Worm (Caenorhabditis elegans): ENCODE results near the gene F54B11.11.

The F54B11.11 gene

DNA sequence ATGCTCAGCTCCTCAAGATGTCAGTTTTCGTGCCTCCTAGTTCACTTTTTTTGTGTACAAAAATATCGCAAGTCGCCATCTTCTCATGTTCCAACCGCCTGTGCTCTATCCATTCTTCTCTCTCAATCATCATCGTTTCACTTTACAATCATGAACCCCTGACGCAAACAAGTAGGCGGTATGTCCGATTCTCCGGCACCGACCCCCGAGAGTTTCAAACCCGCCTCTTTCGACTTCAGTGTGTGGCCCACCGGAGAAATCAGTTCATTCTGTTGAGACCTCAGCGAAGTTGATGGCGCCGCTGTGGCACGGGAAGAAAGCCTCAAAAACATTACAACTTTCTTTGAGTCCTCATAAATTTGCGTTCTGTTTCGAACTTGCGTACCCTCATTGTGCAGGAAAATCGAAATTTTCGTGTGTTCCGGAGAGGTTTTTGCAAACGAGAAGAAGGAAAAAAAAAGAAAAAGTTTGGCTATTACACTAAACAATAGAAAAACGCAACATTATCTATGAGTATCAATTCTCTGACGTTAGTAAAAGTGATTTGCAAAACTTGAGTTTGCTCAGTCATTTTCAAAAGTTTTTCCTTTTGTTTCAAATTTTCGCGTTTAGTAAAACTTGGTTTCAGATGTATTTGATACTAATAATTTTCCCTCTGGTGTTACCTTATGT is 26.5 kb downstream of the F54B11.11 start, which contains the start of gene F54B11.9:
TSS of gene F54B11.9 (plus strand) at position 622 of the 672 bp plus-strand sequence.
- no peak for TF ChIP-seq xbp-1 (tag; optimal IDR thresholded peaks at IDR 0.05)
- TF ChIP-seq lin-13 (GFP tag; optimal IDR thresholded peaks at IDR 0.05): no peak
- TF ChIP-seq mep-1 (tag; optimal IDR thresholded peaks at IDR 0.05): peak; percentile 19
- no peak for TF ChIP-seq sup-37 (GFP tag; optimal IDR thresholded peaks at IDR 0.05)
- TF ChIP-seq fos-1 (tag; optimal IDR thresholded peaks at IDR 0.05): no peak
- TF ChIP-seq rnt-1 (tag; optimal IDR thresholded peaks at IDR 0.05): peak; percentile 82
- TF ChIP-seq pag-3 (tag; optimal IDR thresholded peaks at IDR 0.05; ENCODE audit: borderline replicate concordance, insufficient read depth): no peak
- TF ChIP-seq zag-1 (tag; optimal IDR thresholded peaks at IDR 0.05): no peak
- TF ChIP-seq ztf-11 (tag; optimal IDR thresholded peaks at IDR 0.05): no peak
- TF ChIP-seq lin-35 (GFP tag; optimal IDR thresholded peaks at IDR 0.05): no peak
- TF ChIP-seq ceh-90 (tag; optimal IDR thresholded peaks at IDR 0.05): no peak
- TF ChIP-seq dpl-1 (GFP tag; optimal IDR thresholded peaks at IDR 0.05): no peak
- TF ChIP-seq elt-2 (tag; optimal IDR thresholded peaks at IDR 0.05): no peak
- TF ChIP-seq snu-23 (GFP tag; optimal IDR thresholded peaks at IDR 0.05): peak; percentile 35
- TF ChIP-seq mef-2 (tag; optimal IDR thresholded peaks at IDR 0.05): no peak
- peak; percentile 69 for TF ChIP-seq dsc-1 (tag; optimal IDR thresholded peaks at IDR 0.05)
- TF ChIP-seq ces-1 (GFP tag; optimal IDR thresholded peaks at IDR 0.05): no peak
- no peak for TF ChIP-seq fkh-4 (tag; optimal IDR thresholded peaks at IDR 0.05; ENCODE audit: borderline replicate concordance)
- no peak for TF ChIP-seq alr-1 (tag; optimal IDR thresholded peaks at IDR 0.05; ENCODE audit: borderline replicate concordance)
- no peak for TF ChIP-seq jun-1 (tag; optimal IDR thresholded peaks at IDR 0.05)
- no peak for TF ChIP-seq C04F5.9 (tag; optimal IDR thresholded peaks at IDR 0.05)
- TF ChIP-seq nhr-77 (tag; optimal IDR thresholded peaks at IDR 0.05): no peak
- peak; percentile 26 for TF ChIP-seq C16A3.4 (tag; optimal IDR thresholded peaks at IDR 0.05)
- no peak for TF ChIP-seq nhr-90 (tag; optimal IDR thresholded peaks at IDR 0.05; ENCODE audit: poor library complexity)
- TF ChIP-seq F16B12.6 (tag; optimal IDR thresholded peaks at IDR 0.05): no peak
- peak in 1 of 2 experiments; percentile 4 for TF ChIP-seq efl-1 (optimal IDR thresholded peaks at IDR 0.05)
- TF ChIP-seq efl-1 (GFP tag; optimal IDR thresholded peaks at IDR 0.05 in 1 of 2): no peak
- no peak for TF ChIP-seq egl-13 (tag; optimal IDR thresholded peaks at IDR 0.05)
- peak; percentile 18 for TF ChIP-seq nhr-20 (tag; optimal IDR thresholded peaks at IDR 0.05)
- TF ChIP-seq snpc-4 (tag; optimal IDR thresholded peaks at IDR 0.05): no peak
- no peak for TF ChIP-seq sptf-1 (tag; optimal IDR thresholded peaks at IDR 0.05)
- TF ChIP-seq hpl-2 (GFP tag; optimal IDR thresholded peaks at IDR 0.05): no peak
- TF ChIP-seq lin-14 (GFP tag; optimal IDR thresholded peaks at IDR 0.05): peak; percentile 60
- TF ChIP-seq ets-5 (GFP tag; IDR thresholded peaks at IDR 0.05): no peak
- no peak for TF ChIP-seq ama-1 (optimal IDR thresholded peaks at IDR 0.05)
- TF ChIP-seq sox-4 (tag; optimal IDR thresholded peaks at IDR 0.05): no peak
- no peak for TF ChIP-seq pqm-1 (tag; optimal IDR thresholded peaks at IDR 0.05)
- TF ChIP-seq unc-30 (tag; optimal IDR thresholded peaks at IDR 0.05): no peak
- no peak for TF ChIP-seq lir-3 (tag; optimal IDR thresholded peaks at IDR 0.05; ENCODE audit: poor library complexity)
- no peak for TF ChIP-seq lin-15B (tag; optimal IDR thresholded peaks at IDR 0.05)
- no peak for TF ChIP-seq efl-3 (GFP tag; optimal IDR thresholded peaks at IDR 0.05)
- TF ChIP-seq unc-62 (GFP tag; optimal IDR thresholded peaks at IDR 0.05): no peak
- TF ChIP-seq irx-1 (tag; optimal IDR thresholded peaks at IDR 0.05): no peak
- no peak for TF ChIP-seq grh-1 (GFP tag; IDR thresholded peaks at IDR 0.05)
- no peak for TF ChIP-seq blmp-1 (tag; optimal IDR thresholded peaks at IDR 0.05)
- TF ChIP-seq unc-130 (tag; optimal IDR thresholded peaks at IDR 0.05): no peak
- TF ChIP-seq nhr-237 (tag; optimal IDR thresholded peaks at IDR 0.05): no peak
- no peak for TF ChIP-seq zip-4 (GFP tag; optimal IDR thresholded peaks at IDR 0.05)
- no peak for TF ChIP-seq nhr-12 (tag; optimal IDR thresholded peaks at IDR 0.05)
- TF ChIP-seq fkh-8 (tag; optimal IDR thresholded peaks at IDR 0.05): no peak
- no peak for TF ChIP-seq nhr-28 (tag; optimal IDR thresholded peaks at IDR 0.05)
- no peak for TF ChIP-seq ceh-88 (GFP tag; IDR thresholded peaks at IDR 0.05)
- peak in 1 of 2 experiments; percentile 8 for TF ChIP-seq mdl-1 (tag; optimal IDR thresholded peaks at IDR 0.05)
